Worm (Caenorhabditis elegans) whole organism, early embryonic: ENCODE measurements around the gene efa-6.
A peak's percentile ranks its signal among the peaks of the same experiment; 100 is the strongest.

Experiments used
- B0310.2 ChIP-seq: sonication (generic microtip); optimal IDR thresholded peaks from 2 replicates; lab custom pipeline; 2016; ENCODE audit warnings: mild to moderate bottlenecking, missing genetic modification characterization, missing compliant biosample characterization
- F13C5.2 ChIP-seq: sonication (generic microtip); optimal IDR thresholded peaks from 2 replicates; lab custom pipeline; 2017; ENCODE audit warnings: mild to moderate bottlenecking, missing genetic modification characterization, inconsistent platforms, missing compliant biosample characterization
- aly-1 ChIP-seq: sonication (generic microtip); optimal IDR thresholded peaks from 2 replicates; lab custom pipeline; 2016; ENCODE audit warnings: missing genetic modification characterization, missing compliant biosample characterization
- ama-1 ChIP-seq: fragments of 150-350 bp; optimal IDR thresholded peaks from 2 replicates; lab custom pipeline; 2014
- ceh-13 ChIP-seq: fragments of 200-800 bp; sonication (Bioruptor generic); optimal IDR thresholded peaks from 2 replicates; lab custom pipeline; 2018; ENCODE audit warnings: mild to moderate bottlenecking, missing genetic modification characterization, missing compliant biosample characterization
- ceh-36 ChIP-seq: sonication (generic microtip); optimal IDR thresholded peaks from 2 replicates; lab custom pipeline; 2016; ENCODE audit warnings: missing genetic modification characterization, inconsistent platforms, missing compliant biosample characterization
- ets-7 ChIP-seq: sonication (generic microtip); optimal IDR thresholded peaks from 2 replicates; lab custom pipeline; 2016; ENCODE audit warnings: missing genotype, missing genetic modification characterization, missing compliant biosample characterization
- flt-1 ChIP-seq: fragments of 200-800 bp; sonication (Bioruptor generic); IDR thresholded peaks from 2 replicates; pipeline ENCODE4 v1.3.6; 2022; ENCODE audit warnings: missing genetic modification characterization, missing compliant biosample characterization
- hmbx-1 ChIP-seq: sonication (generic microtip); optimal IDR thresholded peaks from 2 replicates; lab custom pipeline; 2016; ENCODE audit warnings: mild to moderate bottlenecking, missing genetic modification characterization, missing compliant biosample characterization
- hmg-4 ChIP-seq: fragments of 200-800 bp; sonication (Bioruptor generic); optimal IDR thresholded peaks from 2 replicates; lab custom pipeline; 2018; ENCODE audit warnings: mild to moderate bottlenecking, missing genetic modification characterization, missing compliant biosample characterization
- hnd-1 ChIP-seq: sonication (generic microtip); optimal IDR thresholded peaks from 2 replicates; lab custom pipeline; 2016; ENCODE audit warnings: missing genetic modification characterization, missing compliant biosample characterization
- pes-1 ChIP-seq: fragments of 200-800 bp; sonication (Bioruptor generic); IDR thresholded peaks from 2 replicates; pipeline ENCODE4 v1.3.6; 2022; ENCODE audit warnings: missing genetic modification reagents, missing genetic modification characterization, missing compliant biosample characterization
- scrt-1 ChIP-seq: fragments of 200-800 bp; sonication (Bioruptor generic); IDR thresholded peaks from 2 replicates; pipeline ENCODE4 v1.3.6; 2022; ENCODE audit warnings: missing genetic modification characterization, missing compliant biosample characterization
- sea-1 ChIP-seq: fragments of 200-800 bp; sonication (Bioruptor generic); conservative IDR thresholded peaks from 2 replicates; pipeline ENCODE4 v1.3.6; 2022; ENCODE audit warnings: missing genetic modification characterization, missing compliant biosample characterization
- tbx-11 ChIP-seq: fragments of 200-800 bp; sonication (Bioruptor generic); IDR thresholded peaks from 2 replicates; pipeline ENCODE4 v1.3.6; 2022; ENCODE audit warnings: missing genetic modification characterization, missing compliant biosample characterization
- tbx-37 ChIP-seq: fragments of 200-800 bp; sonication (Bioruptor generic); conservative IDR thresholded peaks from 2 replicates; pipeline ENCODE4 v1.3.6; 2022; ENCODE audit warnings: missing genetic modification reagents, missing genetic modification characterization, missing compliant biosample characterization
- tra-4 ChIP-seq: sonication (generic microtip); optimal IDR thresholded peaks from 2 replicates; lab custom pipeline; 2017; ENCODE audit warnings: missing genetic modification characterization, missing compliant biosample characterization

The efa-6 gene

ce11 chrIV:12637340-12637739 is 22.8 kb upstream of the efa-6 start:
- TF ChIP-seq sea-1 (GFP tag; lab: Robert Waterston, UW) (no peak), scrt-1 (no peak), F13C5.2 (tag; lab: Kevin White, UChicago) (no peak), tbx-11 (no peak), hnd-1 (no peak), ceh-13 (GFP tag; lab: Kevin White, UChicago) (no peak), flt-1 (no peak), B0310.2 (tag; lab: Kevin White, UChicago) (no peak), ets-7 (no peak), tra-4 (tag; lab: Kevin White, UChicago) (no peak), pes-1 (GFP tag; lab: Robert Waterston, UW) (no peak), ama-1 (lab: Kevin White, UChicago) (no peak), tbx-37 (GFP tag; lab: Robert Waterston, UW) (no peak), aly-1 (no peak), hmbx-1 (tag; lab: Kevin White, UChicago) (no peak), ceh-36 (no peak), hmg-4 (GFP tag; lab: Kevin White, UChicago) (no peak)

DNA sequence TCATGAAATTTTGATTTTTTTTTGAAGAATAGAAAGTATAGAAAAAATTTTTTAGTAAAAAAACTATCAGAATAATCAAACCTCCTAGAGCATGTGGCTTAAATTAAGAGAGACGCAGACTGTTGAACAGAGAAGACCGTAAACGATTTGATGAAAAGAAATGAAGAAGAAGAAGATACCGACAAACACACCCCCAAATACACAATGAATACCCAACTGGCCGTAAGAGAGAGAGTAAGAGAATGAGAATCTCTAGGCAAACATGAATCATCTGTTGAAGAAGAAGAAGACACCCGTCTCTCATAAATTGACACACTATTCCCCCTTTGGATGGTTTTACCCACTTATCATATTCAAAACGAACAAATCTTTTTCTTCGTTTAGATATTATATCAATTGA is 19.3 kb upstream of the efa-6 start:
- no peak for TF ChIP-seq sea-1 (GFP tag; lab: Robert Waterston, UW)
- no peak for TF ChIP-seq pes-1 (GFP tag; lab: Robert Waterston, UW)
- TF ChIP-seq flt-1 = no peak
- TF ChIP-seq hmbx-1 (tag; lab: Kevin White, UChicago) = no peak
- TF ChIP-seq ets-7 = no peak
- TF ChIP-seq hnd-1 = no peak
- no peak for TF ChIP-seq B0310.2 (tag; lab: Kevin White, UChicago)

DNA sequence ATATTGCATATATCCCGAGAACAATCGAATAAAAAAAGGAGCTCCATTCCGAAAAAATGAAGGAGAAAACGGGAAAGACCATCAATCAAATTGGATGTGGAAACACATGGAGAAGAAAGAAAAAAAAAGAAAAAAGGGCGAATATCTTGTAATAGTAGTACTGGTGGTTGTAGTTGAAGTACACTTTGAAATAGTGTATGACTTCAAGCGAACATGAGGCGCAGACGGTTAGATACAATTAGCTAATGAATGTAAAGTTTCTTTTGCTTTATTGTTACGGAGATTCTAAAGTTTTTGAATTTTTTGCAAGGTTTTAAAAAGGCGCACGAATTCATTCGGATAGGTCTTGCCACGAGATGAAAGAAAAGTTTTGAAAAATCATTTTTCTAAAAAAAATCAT is 17.9 kb upstream of the efa-6 start:
- TF ChIP-seq scrt-1 = no peak

DNA sequence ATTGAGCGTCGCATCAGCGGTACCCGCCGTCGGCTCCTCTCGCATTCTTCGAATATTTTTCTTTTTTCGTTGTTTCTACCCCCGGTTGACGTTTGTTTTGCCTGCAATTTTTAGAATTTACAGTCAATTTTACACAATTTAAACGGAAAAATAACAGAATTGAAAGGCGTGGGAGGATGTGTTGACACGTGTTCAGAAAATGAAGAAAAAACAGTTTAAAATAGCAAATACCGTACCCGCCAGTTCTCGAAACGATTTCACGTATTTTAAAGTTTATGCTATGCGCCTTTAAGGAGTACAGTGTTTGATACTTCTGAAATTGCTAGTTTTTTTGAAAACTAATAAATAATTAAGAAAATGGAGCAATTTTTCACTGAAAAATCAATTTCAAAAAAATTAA is 16.4 kb upstream of the efa-6 start, which contains the start of gene ark-1:
Gene ark-1 (minus strand): TSS at position 101 of the 400 bp plus-strand sequence.
- no peak for TF ChIP-seq B0310.2 (tag; lab: Kevin White, UChicago)
- TF ChIP-seq hmbx-1 (tag; lab: Kevin White, UChicago) = no peak
- no peak for TF ChIP-seq ceh-13 (GFP tag; lab: Kevin White, UChicago)
- TF ChIP-seq aly-1 = no peak
- TF ChIP-seq ets-7 = no peak
- TF ChIP-seq hmg-4 (GFP tag; lab: Kevin White, UChicago) = no peak
- TF ChIP-seq tra-4 (tag; lab: Kevin White, UChicago) = no peak
- no peak for TF ChIP-seq flt-1
- no peak for TF ChIP-seq ama-1 (lab: Kevin White, UChicago)
- no peak for TF ChIP-seq tbx-11
- no peak for TF ChIP-seq pes-1 (GFP tag; lab: Robert Waterston, UW)
- no peak for TF ChIP-seq scrt-1
- TF ChIP-seq tbx-37 (GFP tag; lab: Robert Waterston, UW) = no peak

DNA sequence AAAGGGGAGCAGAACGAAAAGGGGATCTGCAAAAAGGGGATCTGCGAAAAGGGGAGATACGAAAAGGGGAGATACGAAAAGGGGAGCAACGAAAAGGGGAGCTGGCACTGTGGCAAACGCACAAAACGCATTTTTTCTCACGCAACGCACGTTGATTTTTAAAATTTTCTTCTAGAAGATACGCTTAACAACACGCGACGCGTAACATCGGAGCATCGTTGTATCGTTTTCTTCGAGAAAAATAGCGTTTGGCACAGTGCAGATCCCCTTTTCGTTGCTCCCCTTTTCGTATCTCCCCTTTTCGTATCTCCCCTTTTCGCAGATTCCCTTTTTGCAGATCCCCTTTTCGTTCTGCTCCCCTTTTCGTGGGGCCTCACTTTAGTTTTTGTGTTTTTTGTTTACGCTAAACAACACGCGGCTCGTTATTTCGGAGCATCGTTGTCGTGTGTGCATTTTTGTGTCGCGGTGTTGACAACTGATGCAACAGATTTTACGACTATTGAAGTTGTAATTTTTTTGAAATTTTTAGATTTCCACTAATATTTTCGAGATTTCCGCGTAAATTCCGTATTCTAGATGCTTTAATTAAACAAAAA is 7.1 kb upstream of the efa-6 start:
- TF ChIP-seq pes-1 (GFP tag; lab: Robert Waterston, UW) = 0 out of 2 replicates have a peak, but pooled peaks have one; percentile 8

DNA sequence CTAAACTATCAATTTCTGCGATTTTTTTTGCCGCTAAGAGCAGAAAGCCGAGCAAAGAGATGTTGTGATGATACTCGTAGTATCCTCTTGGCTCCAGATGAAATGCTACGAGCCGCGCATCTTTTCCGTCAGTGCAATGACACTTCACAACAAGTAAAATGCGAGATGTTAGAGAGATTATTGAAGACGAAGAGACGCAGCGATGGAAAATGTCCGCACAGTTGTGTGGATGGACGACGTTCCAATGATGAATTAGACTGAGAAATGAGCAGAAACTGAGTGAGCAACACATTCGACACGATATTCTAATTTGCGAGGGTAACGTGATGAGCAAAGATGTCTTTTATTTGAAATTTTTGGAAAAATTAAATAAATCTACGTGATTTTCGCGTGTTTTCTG is 6.4 kb upstream of the efa-6 start:
- TF ChIP-seq pes-1 (GFP tag; lab: Robert Waterston, UW) (no peak), ceh-36 (no peak), hnd-1 (no peak), ets-7 (no peak), flt-1 (no peak), hmg-4 (GFP tag; lab: Kevin White, UChicago) (no peak), tbx-37 (GFP tag; lab: Robert Waterston, UW) (no peak)

ce11 chrIV:12618877-12619276 is 4.4 kb upstream of the efa-6 start:
- TF ChIP-seq hmbx-1 (tag; lab: Kevin White, UChicago) (no peak), ets-7 (no peak), pes-1 (GFP tag; lab: Robert Waterston, UW) (no peak), sea-1 (GFP tag; lab: Robert Waterston, UW) (no peak), ama-1 (lab: Kevin White, UChicago) (no peak), hnd-1 (no peak), scrt-1 (no peak)

DNA sequence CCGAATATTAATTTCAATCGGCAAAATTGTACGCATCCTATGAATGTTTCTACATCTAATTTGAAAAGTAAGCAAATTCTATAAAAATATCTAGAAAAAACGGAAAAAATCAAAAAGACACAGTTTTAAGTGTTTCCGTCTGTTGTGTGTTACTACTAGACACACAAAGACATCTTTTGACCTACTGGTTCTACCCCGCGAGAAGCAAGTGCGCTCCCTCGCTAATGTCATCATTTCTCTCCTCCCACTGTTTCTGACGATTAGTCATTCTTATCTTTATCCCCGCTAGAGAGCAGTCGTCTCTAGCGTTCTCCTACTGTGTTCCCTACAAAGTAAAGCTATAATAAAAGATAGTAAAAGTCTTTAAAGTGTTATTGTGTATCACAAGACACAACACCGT is 3.4 kb upstream of the efa-6 start:
- no peak for TF ChIP-seq pes-1 (GFP tag; lab: Robert Waterston, UW)
- no peak for TF ChIP-seq ama-1 (lab: Kevin White, UChicago)
- TF ChIP-seq B0310.2 (tag; lab: Kevin White, UChicago) = no peak
- no peak for TF ChIP-seq tbx-11
- no peak for TF ChIP-seq ceh-36
- TF ChIP-seq tbx-37 (GFP tag; lab: Robert Waterston, UW) = no peak
- no peak for TF ChIP-seq ets-7
- TF ChIP-seq hmg-4 (GFP tag; lab: Kevin White, UChicago) = no peak
- no peak for TF ChIP-seq sea-1 (GFP tag; lab: Robert Waterston, UW)
- no peak for TF ChIP-seq aly-1
- no peak for TF ChIP-seq tra-4 (tag; lab: Kevin White, UChicago)
- no peak for TF ChIP-seq flt-1
